Fruit fly (Drosophila melanogaster): ENCODE results near the gene ATPsynGL.

Gene ATPsynGL

DNA sequence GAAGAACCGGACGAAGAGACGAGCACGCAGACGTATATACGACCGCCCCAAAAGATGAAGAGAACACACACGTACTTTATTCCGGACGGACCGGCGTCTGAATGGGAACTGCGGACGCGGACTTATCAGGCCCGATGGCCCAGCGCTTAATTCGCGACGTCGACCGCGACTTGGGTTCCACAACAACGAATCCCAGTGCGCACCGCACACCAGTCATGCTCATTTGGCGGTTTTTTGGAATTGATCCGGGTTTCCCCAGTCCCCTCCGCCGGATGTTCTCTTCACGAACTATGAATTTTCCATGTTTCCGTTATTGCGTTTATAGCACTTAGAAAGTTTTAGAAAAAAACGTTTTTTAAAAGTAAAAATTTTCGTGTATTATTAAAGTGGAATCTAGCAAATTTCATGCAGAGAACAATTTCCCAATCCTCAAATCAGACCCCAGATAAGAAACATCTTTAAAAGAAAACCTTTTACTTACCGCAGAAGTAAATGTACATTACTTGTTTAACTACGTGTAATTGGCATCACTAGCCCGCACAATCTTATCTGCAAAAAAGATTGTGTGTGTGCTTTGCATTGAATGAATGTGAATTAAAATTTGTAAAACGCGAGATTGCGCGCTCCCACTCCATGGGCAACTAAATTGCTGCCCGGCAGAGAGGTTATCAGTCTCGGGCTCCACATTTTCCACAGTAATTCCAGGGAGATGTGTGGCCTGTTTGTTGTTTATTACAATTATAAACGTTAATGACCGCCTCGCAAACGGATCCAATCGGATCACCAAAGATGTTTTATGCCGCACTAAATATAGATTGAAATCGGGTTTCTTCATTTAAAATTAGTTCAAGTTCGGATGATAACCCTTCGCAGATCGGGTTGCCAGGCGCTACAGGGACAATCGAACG is 43.6 kb downstream of the ATPsynGL start, which contains the start of gene CG7149 (continued):
- TF ChIP-seq maf-S (GFP tag; optimal IDR thresholded peaks at IDR 0.05), result no peak
- no peak for TF ChIP-seq scrt (GFP tag; optimal IDR thresholded peaks at IDR 0.05)
- TF ChIP-seq CG17912 (GFP tag; optimal IDR thresholded peaks at IDR 0.05), result no peak
- TF ChIP-seq Mrtf (GFP tag; IDR thresholded peaks at IDR 0.05), result no peak
- TF ChIP-seq shn (GFP tag; optimal IDR thresholded peaks at IDR 0.05), result no peak
- TF ChIP-seq CG17385 (GFP tag; optimal IDR thresholded peaks at IDR 0.05), result peak; percentile 83
- TF ChIP-seq lab (GFP tag; optimal IDR thresholded peaks at IDR 0.05), result peak; percentile 46
- no peak for TF ChIP-seq h (optimal IDR thresholded peaks at IDR 0.05)
- TF ChIP-seq mam (GFP tag; optimal IDR thresholded peaks at IDR 0.05), result no peak
- TF ChIP-seq sd (tag; optimal IDR thresholded peaks at IDR 0.05), result peak; percentile 25
- TF ChIP-seq aop (GFP tag; IDR thresholded peaks at IDR 0.05), result no peak
- no peak for TF ChIP-seq dimm (GFP tag; IDR thresholded peaks at IDR 0.05)
- peak; percentile 23 for TF ChIP-seq Fer1 (GFP tag; optimal IDR thresholded peaks at IDR 0.05)
- TF ChIP-seq chinmo (GFP tag; IDR thresholded peaks at IDR 0.05; ENCODE audit: partially characterized antibody), result peak; percentile 92; the same call in 3 of the 4 replicates
- no peak for TF ChIP-seq CG11504 (tag; optimal IDR thresholded peaks at IDR 0.05)
- TF ChIP-seq CG11085 (GFP tag; IDR thresholded peaks at IDR 0.05), result no peak
- no peak for TF ChIP-seq CG8944 (GFP tag; optimal IDR thresholded peaks at IDR 0.05)
- TF ChIP-seq CG17361 (GFP tag; IDR thresholded peaks at IDR 0.05), result no peak
- TF ChIP-seq gem (tag; optimal IDR thresholded peaks at IDR 0.05), result peak; percentile 19
- TF ChIP-seq Eip74EF (GFP tag; optimal IDR thresholded peaks at IDR 0.05), result no peak
- no peak for TF ChIP-seq unc-4 (GFP tag; IDR thresholded peaks at IDR 0.05; ENCODE audit: partially characterized antibody)
- peak; percentile 94 for TF ChIP-seq Adf1 (GFP tag; IDR thresholded peaks at IDR 0.05)
- no peak for TF ChIP-seq CG30431 (GFP tag; optimal IDR thresholded peaks at IDR 0.05)
- peak; percentile 7 for TF ChIP-seq pho (GFP tag; optimal IDR thresholded peaks at IDR 0.05)
- no peak for TF ChIP-seq Hey (tag; optimal IDR thresholded peaks at IDR 0.05)
- TF ChIP-seq CG10209 (GFP tag; optimal IDR thresholded peaks at IDR 0.05), result no peak
- no peak; the same call in 1 of the 2 replicates for TF ChIP-seq CG13287 (GFP tag; IDR thresholded peaks at IDR 0.05; ENCODE audit: partially characterized antibody)
- TF ChIP-seq Xbp1 (GFP tag; optimal IDR thresholded peaks at IDR 0.05), result peak; percentile 41
- TF ChIP-seq sob (GFP tag; IDR thresholded peaks at IDR 0.05), result peak; percentile 23; the same call in 1 of the 2 replicates
- peak; percentile 44 for TF ChIP-seq lilli (GFP tag; optimal IDR thresholded peaks at IDR 0.05)
- no peak for TF ChIP-seq HLHmδ (GFP tag; optimal IDR thresholded peaks at IDR 0.05)
- peak; percentile 95 for TF ChIP-seq CG34376 (GFP tag; optimal IDR thresholded peaks at IDR 0.05)
- TF ChIP-seq gro (GFP tag; optimal IDR thresholded peaks at IDR 0.05), result no peak
- TF ChIP-seq row (GFP tag; IDR thresholded peaks at IDR 0.05), result peak; percentile 84
- no peak for TF ChIP-seq ro (GFP tag; IDR thresholded peaks at IDR 0.05)
- no peak for TF ChIP-seq CG6175 (GFP tag; IDR thresholded peaks at IDR 0.05)
- TF ChIP-seq run (tag; optimal IDR thresholded peaks at IDR 0.05), result no peak
- peak; percentile 21 for TF ChIP-seq CG10543 (GFP tag; optimal IDR thresholded peaks at IDR 0.05)
- TF ChIP-seq CG7928 (GFP tag; optimal IDR thresholded peaks at IDR 0.05), result no peak
- peak; percentile 88 for TF ChIP-seq sug (tag; optimal IDR thresholded peaks at IDR 0.05)
- peak; percentile 19 for TF ChIP-seq CG8924 (tag; optimal IDR thresholded peaks at IDR 0.05)
- no peak for TF ChIP-seq CG34224 (GFP tag; IDR thresholded peaks at IDR 0.05; ENCODE audit: partially characterized antibody)
- no peak for TF ChIP-seq Lpt (GFP tag; optimal IDR thresholded peaks at IDR 0.05)
- TF ChIP-seq GATAe (GFP tag; conservative IDR thresholded peaks at IDR 0.05), result peak; percentile 66
- TF ChIP-seq gsb-n (tag; optimal IDR thresholded peaks at IDR 0.05), result no peak
- peak; percentile 45; the same call in 1 of the 2 replicates for TF ChIP-seq amos (GFP tag; IDR thresholded peaks at IDR 0.05; ENCODE audit: partially characterized antibody)
- TF ChIP-seq HLH4C (GFP tag; IDR thresholded peaks at IDR 0.05; ENCODE audit: partially characterized antibody), result 0 out of 3 replicates have a peak, but pooled peaks have one; percentile 7
- TF ChIP-seq sqz (GFP tag; optimal IDR thresholded peaks at IDR 0.05), result no peak

All from whole organism, embryonic.